Worm (Caenorhabditis elegans) whole organism, L2 larva: ENCODE data around the gene inx-3.

ENCODE experiments used
- C34F6.9 ChIP-seq: fragments of 150-350 bp; optimal IDR thresholded peaks from 2 replicates; lab custom pipeline; 2014; ENCODE audit warnings: missing biosample characterization, missing genetic modification characterization
- F13H6.1 ChIP-seq: sonication (generic microtip); optimal IDR thresholded peaks from 2 replicates; lab custom pipeline; 2016; ENCODE audit warnings: missing genetic modification characterization, missing compliant biosample characterization
- R02D3.7 ChIP-seq: fragments of 150-350 bp; optimal IDR thresholded peaks from 2 replicates; lab custom pipeline; 2014; ENCODE audit warnings: missing biosample characterization, missing genetic modification characterization
- Y55F3AM.14 ChIP-seq: fragments of 200-800 bp; sonication (Bioruptor generic); optimal IDR thresholded peaks from 2 replicates; lab custom pipeline; 2018; ENCODE audit warnings: mild to moderate bottlenecking, missing genetic modification characterization, missing compliant biosample characterization
- ZK546.5 ChIP-seq: sonication (generic microtip); optimal IDR thresholded peaks from 2 replicates; lab custom pipeline; 2017; ENCODE audit warnings: missing biosample characterization, missing genetic modification characterization
- alr-1 ChIP-seq: fragments of 150-350 bp; optimal IDR thresholded peaks from 2 replicates; lab custom pipeline; 2014; ENCODE audit warnings: missing biosample characterization, missing genetic modification characterization
- aly-2 ChIP-seq: fragments of 150-350 bp; optimal IDR thresholded peaks from 2 replicates; lab custom pipeline; 2014; ENCODE audit warnings: missing biosample characterization, missing genetic modification characterization
- ama-1 ChIP-seq: fragments of 150-350 bp; optimal IDR thresholded peaks from 2 replicates; lab custom pipeline; 2018; ENCODE audit warnings: inconsistent platforms
- blmp-1 ChIP-seq: sonication (generic microtip); optimal IDR thresholded peaks from 2 replicates; lab custom pipeline; 2017; ENCODE audit warnings: missing genetic modification characterization, mild to moderate bottlenecking, missing compliant biosample characterization, antibody characterized with exemption, moderate library complexity; ENCODE audit not compliant: insufficient read depth
- ceh-16 ChIP-seq: fragments of 150-350 bp; optimal IDR thresholded peaks from 2 replicates; lab custom pipeline; 2014; ENCODE audit warnings: missing biosample characterization, missing genetic modification characterization
- ceh-82 ChIP-seq: fragments of 150-350 bp; optimal IDR thresholded peaks from 2 replicates; lab custom pipeline; 2014; ENCODE audit warnings: missing biosample characterization, missing genetic modification characterization
- crh-2 ChIP-seq: sonication (generic microtip); optimal IDR thresholded peaks from 2 replicates; lab custom pipeline; 2017; ENCODE audit warnings: missing biosample characterization, missing genetic modification characterization
- dmd-4 ChIP-seq: sonication (generic microtip); optimal IDR thresholded peaks from 2 replicates; lab custom pipeline; 2017; ENCODE audit warnings: missing biosample characterization, missing genetic modification characterization
- egl-27 ChIP-seq: sonication (generic microtip); optimal IDR thresholded peaks from 3 replicates; lab custom pipeline; 2017; ENCODE audit warnings: missing biosample characterization, missing genetic modification reagents, missing genetic modification characterization
- elt-1 ChIP-seq: fragments of 150-350 bp; optimal IDR thresholded peaks from 2 replicates; lab custom pipeline; 2014; ENCODE audit warnings: missing biosample characterization, missing genetic modification characterization
- elt-3 ChIP-seq: sonication (generic microtip); optimal IDR thresholded peaks from 2 replicates; lab custom pipeline; 2017; ENCODE audit warnings: missing biosample characterization, missing genetic modification characterization
- fos-1 ChIP-seq: fragments of 150-350 bp; optimal IDR thresholded peaks from 2 replicates; lab custom pipeline; 2014; ENCODE audit warnings: missing biosample characterization, missing genetic modification characterization
- gmeb-1 ChIP-seq: fragments of 150-350 bp; optimal IDR thresholded peaks from 2 replicates; lab custom pipeline; 2014; ENCODE audit warnings: missing biosample characterization, missing genetic modification characterization
- lin-11 ChIP-seq: fragments of 150-350 bp; sonication (generic microtip); optimal IDR thresholded peaks from 2 replicates; lab custom pipeline; 2014; ENCODE audit warnings: missing biosample characterization, missing genetic modification characterization, inconsistent platforms, mixed read lengths
- lin-13 ChIP-seq: fragments of 150-350 bp; optimal IDR thresholded peaks from 2 replicates; lab custom pipeline; 2014; ENCODE audit warnings: missing biosample characterization, missing genetic modification reagents, missing genetic modification characterization
- lin-39 ChIP-seq: fragments of 150-350 bp; optimal IDR thresholded peaks from 2 replicates; lab custom pipeline; 2014; ENCODE audit warnings: missing biosample characterization, missing genetic modification reagents, missing genetic modification characterization
- lsy-2 ChIP-seq, 2 experiments: fragments of 150-350 bp in 1 of 2; sonication (generic microtip) in 1 of 2; optimal IDR thresholded peaks; 2 replicates each; lab custom pipeline; 2014 to 2017; ENCODE audit warnings: missing biosample characterization in 2 of 2, missing genetic modification characterization in 2 of 2
- mab-5 ChIP-seq: fragments of 150-350 bp; optimal IDR thresholded peaks from 2 replicates; lab custom pipeline; 2014; ENCODE audit warnings: missing biosample characterization, missing genetic modification characterization
- mbf-1 ChIP-seq: sonication (generic microtip); optimal IDR thresholded peaks from 2 replicates; lab custom pipeline; 2017; ENCODE audit warnings: missing biosample characterization, missing genetic modification characterization
- mdl-1 ChIP-seq, 2 experiments: fragments of 150-350 bp in 1 of 2; sonication (generic microtip) in 1 of 2; optimal IDR thresholded peaks; 2 replicates each; lab custom pipeline; 2017; ENCODE audit warnings: missing biosample characterization in 2 of 2, missing genetic modification characterization in 2 of 2
- nhr-10 ChIP-seq: sonication (generic microtip); optimal IDR thresholded peaks from 2 replicates; lab custom pipeline; 2017; ENCODE audit warnings: missing biosample characterization, missing genetic modification characterization
- nhr-11 ChIP-seq: fragments of 150-350 bp; optimal IDR thresholded peaks from 2 replicates; lab custom pipeline; 2014; ENCODE audit warnings: missing biosample characterization, missing genetic modification characterization
- nhr-12 ChIP-seq: fragments of 150-350 bp; optimal IDR thresholded peaks from 2 replicates; lab custom pipeline; 2014; ENCODE audit warnings: missing biosample characterization, missing genetic modification characterization
- nhr-129 ChIP-seq: fragments of 150-350 bp; optimal IDR thresholded peaks from 2 replicates; lab custom pipeline; 2014; ENCODE audit warnings: missing biosample characterization, missing genetic modification characterization
- nhr-21 ChIP-seq: fragments of 150-350 bp; optimal IDR thresholded peaks from 2 replicates; lab custom pipeline; 2014; ENCODE audit warnings: missing biosample characterization, missing genetic modification characterization
- nhr-23 ChIP-seq: fragments of 150-350 bp; optimal IDR thresholded peaks from 2 replicates; lab custom pipeline; 2014; ENCODE audit warnings: missing biosample characterization, missing genetic modification reagents, missing genetic modification characterization
- nhr-237 ChIP-seq: fragments of 150-350 bp; optimal IDR thresholded peaks from 2 replicates; lab custom pipeline; 2014; ENCODE audit warnings: missing biosample characterization, missing genetic modification characterization
- nhr-25 ChIP-seq: fragments of 150-350 bp; sonication (generic microtip); optimal IDR thresholded peaks from 3 replicates; lab custom pipeline; 2014; ENCODE audit warnings: missing biosample characterization, missing genetic modification characterization
- nhr-6 ChIP-seq: fragments of 150-350 bp; optimal IDR thresholded peaks from 2 replicates; lab custom pipeline; 2014; ENCODE audit warnings: missing biosample characterization, missing genetic modification characterization
- nhr-77 ChIP-seq: fragments of 150-350 bp; optimal IDR thresholded peaks from 2 replicates; lab custom pipeline; 2014; ENCODE audit warnings: missing biosample characterization, missing genetic modification characterization
- peb-1 ChIP-seq: fragments of 150-350 bp; optimal IDR thresholded peaks from 2 replicates; lab custom pipeline; 2014; ENCODE audit warnings: missing biosample characterization, missing genetic modification characterization
- skn-1 ChIP-seq: sonication (generic microtip); optimal IDR thresholded peaks from 2 replicates; lab custom pipeline; 2017; ENCODE audit warnings: missing biosample characterization, missing genetic modification characterization
- sma-3 ChIP-seq: sonication (generic microtip); optimal IDR thresholded peaks from 2 replicates; lab custom pipeline; 2016; ENCODE audit warnings: missing genetic modification reagents, missing genetic modification characterization, missing compliant biosample characterization
- sma-9 ChIP-seq, 2 experiments: fragments of 150-350 bp in 1 of 2; sonication (generic microtip) in 1 of 2; optimal IDR thresholded peaks; 2 replicates each; lab custom pipeline; 2014 to 2016; ENCODE audit warnings: missing genetic modification characterization in 2 of 2, mild to moderate bottlenecking in 1 of 2, missing biosample characterization in 1 of 2, missing compliant biosample characterization in 1 of 2, missing genetic modification reagents in 1 of 2, moderate library complexity in 1 of 2
- snpc-4 ChIP-seq: fragments of 150-350 bp; optimal IDR thresholded peaks from 2 replicates; lab custom pipeline; 2014; ENCODE audit warnings: missing biosample characterization, missing genetic modification characterization
- unc-39 ChIP-seq: fragments of 150-350 bp; optimal IDR thresholded peaks from 2 replicates; lab custom pipeline; 2014; ENCODE audit warnings: missing biosample characterization, missing genetic modification characterization
- unc-55 ChIP-seq: fragments of 150-350 bp; sonication (generic microtip); optimal IDR thresholded peaks from 3 replicates; lab custom pipeline; 2014; ENCODE audit warnings: missing biosample characterization, missing genetic modification reagents, missing genetic modification characterization
- unc-62 ChIP-seq: fragments of 150-350 bp; optimal IDR thresholded peaks from 2 replicates; lab custom pipeline; 2014; ENCODE audit warnings: missing biosample characterization, missing genetic modification reagents, missing genetic modification characterization
- zag-1 ChIP-seq: fragments of 150-350 bp; optimal IDR thresholded peaks from 2 replicates; lab custom pipeline; 2014; ENCODE audit warnings: missing biosample characterization, missing genetic modification characterization
- ztf-1 ChIP-seq: fragments of 200-800 bp; sonication (Bioruptor generic); conservative IDR thresholded peaks from 2 replicates; pipeline ENCODE4 v1.3.6; 2022; ENCODE audit warnings: missing genetic modification characterization, missing compliant biosample characterization
- ztf-11 ChIP-seq: sonication (generic microtip); optimal IDR thresholded peaks from 2 replicates; lab custom pipeline; 2017; ENCODE audit warnings: missing biosample characterization, missing genetic modification characterization
- ztf-4 ChIP-seq: fragments of 150-350 bp; optimal IDR thresholded peaks from 2 replicates; lab custom pipeline; 2014; ENCODE audit warnings: missing biosample characterization, missing genetic modification characterization

The inx-3 gene

ce11 chrX:5982799-5983198 is 13.2 kb upstream of the inx-3 start:
- TF ChIP-seq unc-39 (tag; lab: Kevin White, UChicago) (no peak), unc-55 (GFP tag; lab: Kevin White, UChicago) (peak; percentile 43), egl-27 (tag; lab: Kevin White, UChicago) (no peak), Y55F3AM.14 (GFP tag; lab: Kevin White, UChicago) (peak; percentile 84), C34F6.9 (tag; lab: Kevin White, UChicago) (peak; percentile 14), sma-9 (GFP tag; optimal IDR thresholded peaks at IDR 0.05; lab: Kevin White, UChicago) (peak; percentile 65), sma-9 (tag; optimal IDR thresholded peaks at IDR 0.05; lab: Kevin White, UChicago) (no peak), lsy-2 (tag; optimal IDR thresholded peaks at IDR 0.05; lab: Kevin White, UChicago) (peak in 1 of 2 experiments; percentile 47), nhr-6 (tag; lab: Kevin White, UChicago) (peak; percentile 36), crh-2 (tag; lab: Kevin White, UChicago) (peak; percentile 6), nhr-129 (tag; lab: Kevin White, UChicago) (peak; percentile 15), gmeb-1 (no peak), zag-1 (tag; lab: Kevin White, UChicago) (peak; percentile 35)
- TF ChIP-seq, all 48 proteins: peak for 9

ce11 chrX:5983267-5983666 is 12.7 kb upstream of the inx-3 start:
- TF ChIP-seq ceh-82 (tag; lab: Kevin White, UChicago) (no peak), lsy-2 (tag; optimal IDR thresholded peaks at IDR 0.05; lab: Kevin White, UChicago) (no peak), fos-1 (no peak), nhr-25 (tag; lab: Kevin White, UChicago) (no peak), unc-55 (GFP tag; lab: Kevin White, UChicago) (no peak), nhr-6 (tag; lab: Kevin White, UChicago) (no peak), nhr-11 (tag; lab: Kevin White, UChicago) (no peak), sma-9 (GFP tag; optimal IDR thresholded peaks at IDR 0.05; lab: Kevin White, UChicago) (peak; percentile 38), sma-9 (tag; optimal IDR thresholded peaks at IDR 0.05; lab: Kevin White, UChicago) (no peak), F13H6.1 (tag; lab: Kevin White, UChicago) (no peak)

ce11 chrX:5984581-5985039 is 11.3 kb upstream of the inx-3 start, which contains the start of gene klp-13:
Gene klp-13 (plus strand): TSS chrX:5984989.
- no peak for TF ChIP-seq nhr-12 (tag; lab: Kevin White, UChicago)
- peak; percentile 95 for TF ChIP-seq lin-13
- TF ChIP-seq nhr-25 (tag; lab: Kevin White, UChicago), result no peak
- no peak for TF ChIP-seq aly-2 (tag; lab: Kevin White, UChicago)
- peak; percentile 89 for TF ChIP-seq lin-11 (tag; lab: Kevin White, UChicago)
- TF ChIP-seq ceh-16, result no peak
- TF ChIP-seq unc-62 (GFP tag; lab: Kevin White, UChicago), result no peak
- no peak for TF ChIP-seq nhr-11 (tag; lab: Kevin White, UChicago)
- TF ChIP-seq nhr-6 (tag; lab: Kevin White, UChicago), result peak; percentile 54
- peak; percentile 89 for TF ChIP-seq ZK546.5 (tag; lab: Kevin White, UChicago)
- TF ChIP-seq nhr-10, result no peak
- no peak for TF ChIP-seq ceh-82 (tag; lab: Kevin White, UChicago)
- no peak for TF ChIP-seq lin-39 (tag; lab: Kevin White, UChicago)
- peak; percentile 30 for TF ChIP-seq blmp-1 (tag; lab: Kevin White, UChicago)
- no peak for TF ChIP-seq ztf-11 (tag; lab: Kevin White, UChicago)
- TF ChIP-seq Y55F3AM.14 (GFP tag; lab: Kevin White, UChicago), result peak; percentile 66
- no peak for TF ChIP-seq elt-1
- peak; percentile 75 for TF ChIP-seq zag-1 (tag; lab: Kevin White, UChicago)
- TF ChIP-seq nhr-21 (tag; lab: Kevin White, UChicago), result peak; percentile 74
- no peak for TF ChIP-seq mbf-1 (tag; lab: Kevin White, UChicago)
- TF ChIP-seq R02D3.7 (tag; lab: Kevin White, UChicago), result no peak
- TF ChIP-seq sma-9 (GFP tag; optimal IDR thresholded peaks at IDR 0.05; lab: Kevin White, UChicago), result peak; percentile 90
- TF ChIP-seq sma-9 (tag; optimal IDR thresholded peaks at IDR 0.05; lab: Kevin White, UChicago), result no peak
- TF ChIP-seq egl-27 (tag; lab: Kevin White, UChicago), result peak; percentile 76
- no peak for TF ChIP-seq ztf-1 (GFP tag; lab: Robert Waterston, UW)
- no peak for TF ChIP-seq ama-1 (lab: Kevin White, UChicago)
- no peak for TF ChIP-seq elt-3 (tag; lab: Kevin White, UChicago)
- TF ChIP-seq nhr-77 (tag; lab: Kevin White, UChicago), result no peak
- TF ChIP-seq F13H6.1 (tag; lab: Kevin White, UChicago), result peak; percentile 89
- peak; percentile 49 for TF ChIP-seq snpc-4 (tag; lab: Kevin White, UChicago)
- TF ChIP-seq peb-1 (tag; lab: Kevin White, UChicago), result no peak
- peak; percentile 76 for TF ChIP-seq ztf-4 (tag; lab: Kevin White, UChicago)
- peak; percentile 64 for TF ChIP-seq sma-3 (GFP tag; lab: Kevin White, UChicago)
- TF ChIP-seq nhr-23, result no peak
- no peak for TF ChIP-seq skn-1 (tag; lab: Kevin White, UChicago)
- TF ChIP-seq alr-1 (tag; lab: Kevin White, UChicago), result no peak
- no peak for TF ChIP-seq dmd-4
- peak; percentile 38 for TF ChIP-seq mab-5 (tag; lab: Kevin White, UChicago)
- peak; percentile 91 for TF ChIP-seq crh-2 (tag; lab: Kevin White, UChicago)
- peak; percentile 45 to 89 for TF ChIP-seq lsy-2 (tag; optimal IDR thresholded peaks at IDR 0.05; lab: Kevin White, UChicago)
- TF ChIP-seq mdl-1 (tag; optimal IDR thresholded peaks at IDR 0.05; lab: Kevin White, UChicago), result peak; percentile 55 to 84
- TF ChIP-seq C34F6.9 (tag; lab: Kevin White, UChicago), result peak; percentile 91
- TF ChIP-seq fos-1, result peak; percentile 80
- TF ChIP-seq nhr-237, result no peak
